Worm (Caenorhabditis elegans) whole organism, mixed stage, embryonic: ENCODE data around the gene F31F7.2.

Experiments
- elt-1 ChIP-seq: sonication (generic microtip); optimal IDR thresholded peaks from 2 replicates; lab custom pipeline; 2017; ENCODE audit warnings: missing genetic modification characterization, mild to moderate bottlenecking, missing compliant biosample characterization, antibody characterized with exemption, moderate library complexity, borderline replicate concordance; ENCODE audit not compliant: insufficient read depth
- flh-1 ChIP-seq: fragments of 200-800 bp; sonication (Bioruptor generic); optimal IDR thresholded peaks from 2 replicates; lab custom pipeline; 2018; ENCODE audit warnings: mild to moderate bottlenecking, missing genetic modification characterization, moderate library complexity, missing compliant biosample characterization
- lin-13 ChIP-seq: fragments of 150-350 bp; optimal IDR thresholded peaks from 2 replicates; lab custom pipeline; 2014; ENCODE audit warnings: missing biosample characterization, missing genetic modification characterization
- ztf-11 ChIP-seq: fragments of 150-350 bp; optimal IDR thresholded peaks from 2 replicates; lab custom pipeline; 2014; ENCODE audit warnings: missing biosample characterization, missing genetic modification characterization

- no peak for TF ChIP-seq ztf-11
- no peak for TF ChIP-seq lin-13 (tag; lab: Kevin White, UChicago)
- TF ChIP-seq elt-1 (tag; lab: Kevin White, UChicago), result no peak
- no peak for TF ChIP-seq flh-1
Observed at ce11 chrV:6301046-6301445, 30.4 kb downstream of the F31F7.2 start.
